Worm (Caenorhabditis elegans) whole organism, L4 larva: Measurements from ENCODE around the gene cav-1.

ENCODE experiments used
- D1046.2 ChIP-seq: fragments of 200-800 bp; sonication (Bioruptor generic); IDR thresholded peaks from 2 replicates; pipeline ENCODE4 v1.3.6; 2022; ENCODE audit warnings: missing genetic modification characterization, missing compliant biosample characterization
- T20F7.1 ChIP-seq: fragments of 200-800 bp; sonication (Bioruptor generic); optimal IDR thresholded peaks from 2 replicates; lab custom pipeline; 2018; ENCODE audit warnings: mild to moderate bottlenecking, missing genetic modification characterization, missing compliant biosample characterization
- T26A8.4 ChIP-seq: fragments of 200-800 bp; sonication (Bioruptor generic); IDR thresholded peaks from 2 replicates; pipeline ENCODE4 v1.3.6; 2022; ENCODE audit warnings: missing genetic modification characterization, missing compliant biosample characterization
- Y75B8A.6 ChIP-seq: fragments of 200-800 bp; sonication (Bioruptor generic); IDR thresholded peaks from 2 replicates; pipeline ENCODE4 v1.3.6; 2022; ENCODE audit warnings: missing genetic modification reagents, missing genetic modification characterization, missing compliant biosample characterization
- ZK337.2 ChIP-seq: fragments of 200-800 bp; sonication (Bioruptor generic); IDR thresholded peaks from 2 replicates; pipeline ENCODE4 v1.3.6; 2022; ENCODE audit warnings: missing genetic modification reagents, missing genetic modification characterization, missing compliant biosample characterization
- aha-1 ChIP-seq: fragments of 150-350 bp; peaks from one replicate; lab custom pipeline; 2014; ENCODE audit warnings: missing biosample characterization, missing genetic modification characterization
- aly-2 ChIP-seq: sonication (generic microtip); optimal IDR thresholded peaks from 2 replicates; lab custom pipeline; 2018; ENCODE audit warnings: missing biosample characterization, missing genetic modification characterization
- arid-1 ChIP-seq: fragments of 200-800 bp; sonication (Bioruptor generic); conservative IDR thresholded peaks from 2 replicates; pipeline ENCODE4 v1.3.6; 2022; ENCODE audit warnings: missing genetic modification reagents, missing genetic modification characterization, missing compliant biosample characterization
- ceh-20 ChIP-seq: fragments of 200-800 bp; sonication (Bioruptor generic); IDR thresholded peaks from 2 replicates; pipeline ENCODE4 v1.3.6; 2022; ENCODE audit warnings: missing genetic modification reagents, missing genetic modification characterization, missing compliant biosample characterization
- ceh-44 ChIP-seq: fragments of 200-800 bp; sonication (Bioruptor generic); IDR thresholded peaks from 2 replicates; pipeline ENCODE4 v1.3.6; 2022; ENCODE audit warnings: missing genetic modification reagents, missing genetic modification characterization, missing compliant biosample characterization
- ceh-82 ChIP-seq: sonication (generic microtip); optimal IDR thresholded peaks from 2 replicates; lab custom pipeline; 2017; ENCODE audit warnings: missing biosample characterization, missing genetic modification characterization
- daf-12 ChIP-seq: fragments of 150-350 bp; optimal IDR thresholded peaks from 2 replicates; lab custom pipeline; 2014; ENCODE audit warnings: missing biosample characterization, missing genetic modification reagents, missing genetic modification characterization
- daf-16 ChIP-seq, 3 experiments: sonication (generic microtip); optimal IDR thresholded peaks; 2 replicates each; lab custom pipeline; 2016 to 2017; ENCODE audit warnings: missing genetic modification characterization in 3 of 3, missing genetic modification reagents in 3 of 3, mild to moderate bottlenecking in 2 of 3, missing compliant biosample characterization in 2 of 3, missing biosample characterization in 1 of 3, moderate library complexity in 1 of 3
- dmd-6 ChIP-seq: fragments of 200-800 bp; sonication (Bioruptor generic); IDR thresholded peaks from 2 replicates; pipeline ENCODE4 v1.3.6; 2022; ENCODE audit warnings: missing genetic modification reagents, missing genetic modification characterization, missing compliant biosample characterization
- dpl-1 ChIP-seq: fragments of 150-350 bp; optimal IDR thresholded peaks from 2 replicates; lab custom pipeline; 2014; ENCODE audit warnings: missing biosample characterization, missing genetic modification reagents, missing genetic modification characterization
- dve-1 ChIP-seq: sonication (generic microtip); optimal IDR thresholded peaks from 2 replicates; lab custom pipeline; 2017; ENCODE audit warnings: antibody characterized with exemption, mild to moderate bottlenecking, missing genetic modification characterization, missing compliant biosample characterization; ENCODE audit not compliant: insufficient read depth
- egl-43 ChIP-seq: fragments of 200-800 bp; sonication (Bioruptor generic); IDR thresholded peaks from 2 replicates; pipeline ENCODE4 v1.3.6; 2022; ENCODE audit warnings: missing genetic modification reagents, missing genetic modification characterization, missing compliant biosample characterization
- fkh-10 ChIP-seq: fragments of 150-350 bp; optimal IDR thresholded peaks from 2 replicates; lab custom pipeline; 2014; ENCODE audit warnings: missing biosample characterization, missing genetic modification reagents, missing genetic modification characterization
- gei-8 ChIP-seq: fragments of 200-800 bp; sonication (Bioruptor generic); optimal IDR thresholded peaks from 2 replicates; lab custom pipeline; 2018; ENCODE audit warnings: mild to moderate bottlenecking, missing genetic modification characterization, missing compliant biosample characterization
- hlh-11 ChIP-seq: fragments of 200-800 bp; sonication (Bioruptor generic); optimal IDR thresholded peaks from 2 replicates; lab custom pipeline; 2018; ENCODE audit warnings: mild to moderate bottlenecking, missing genetic modification characterization, missing compliant biosample characterization
- hlh-30 ChIP-seq: sonication (generic microtip); optimal IDR thresholded peaks from 2 replicates; lab custom pipeline; 2017; ENCODE audit warnings: antibody characterized with exemption, mild to moderate bottlenecking, missing genetic modification characterization, missing compliant biosample characterization; ENCODE audit not compliant: insufficient read depth
- jun-1 ChIP-seq: fragments of 150-350 bp; optimal IDR thresholded peaks from 2 replicates; lab custom pipeline; 2014; ENCODE audit warnings: missing biosample characterization, missing genetic modification reagents, missing genetic modification characterization
- lsy-2 ChIP-seq, 2 experiments: fragments of 150-350 bp in 1 of 2; sonication (generic microtip) in 1 of 2; optimal IDR thresholded peaks; 2 replicates each; lab custom pipeline; 2014 to 2017; ENCODE audit warnings: missing biosample characterization in 2 of 2, missing genetic modification characterization in 2 of 2
- madf-9 ChIP-seq: fragments of 200-800 bp; sonication (Bioruptor generic); conservative IDR thresholded peaks from 2 replicates; pipeline ENCODE4 v1.3.6; 2022; ENCODE audit warnings: missing genetic modification reagents, missing genetic modification characterization, missing compliant biosample characterization
- mdl-1 ChIP-seq, 2 experiments: fragments of 150-350 bp in 1 of 2; sonication (generic microtip) in 1 of 2; optimal IDR thresholded peaks; 2 replicates each; lab custom pipeline; 2014 to 2017; ENCODE audit warnings: missing biosample characterization in 2 of 2, missing genetic modification characterization in 2 of 2
- mdt-29 ChIP-seq: fragments of 200-800 bp; sonication (Bioruptor generic); IDR thresholded peaks from 2 replicates; pipeline ENCODE4 v1.3.6; 2022; ENCODE audit warnings: missing genetic modification reagents, missing genetic modification characterization, missing compliant biosample characterization
- mes-2 ChIP-seq: sonication (generic microtip); optimal IDR thresholded peaks from 2 replicates; lab custom pipeline; 2016; ENCODE audit warnings: missing genotype, mild to moderate bottlenecking, missing genetic modification characterization, missing compliant biosample characterization; ENCODE audit not compliant: poor library complexity, severe bottlenecking
- mxl-2 ChIP-seq: fragments of 200-800 bp; sonication (Bioruptor generic); conservative IDR thresholded peaks from 2 replicates; pipeline ENCODE4 v1.3.6; 2022; ENCODE audit warnings: missing genetic modification reagents, missing genetic modification characterization, missing compliant biosample characterization
- mxl-3 ChIP-seq: fragments of 200-800 bp; sonication (Bioruptor generic); optimal IDR thresholded peaks from 2 replicates; lab custom pipeline; 2018; ENCODE audit warnings: mild to moderate bottlenecking, missing genetic modification characterization, missing compliant biosample characterization
- nhr-41 ChIP-seq: fragments of 200-800 bp; sonication (Bioruptor generic); IDR thresholded peaks from 2 replicates; pipeline ENCODE4 v1.3.6; 2022; ENCODE audit warnings: missing genetic modification reagents, missing genetic modification characterization, missing compliant biosample characterization
- nhr-42 ChIP-seq: fragments of 200-800 bp; sonication (Bioruptor generic); IDR thresholded peaks from 2 replicates; pipeline ENCODE4 v1.3.6; 2022; ENCODE audit warnings: missing genetic modification characterization, missing compliant biosample characterization
- nhr-48 ChIP-seq: sonication (generic microtip); optimal IDR thresholded peaks from 2 replicates; lab custom pipeline; 2016; ENCODE audit warnings: mild to moderate bottlenecking, missing genetic modification characterization, missing compliant biosample characterization
- nhr-6 ChIP-seq: fragments of 150-350 bp; optimal IDR thresholded peaks from 2 replicates; lab custom pipeline; 2014; ENCODE audit warnings: missing biosample characterization, missing genetic modification characterization
- nhr-77 ChIP-seq: fragments of 150-350 bp; optimal IDR thresholded peaks from 2 replicates; lab custom pipeline; 2014; ENCODE audit warnings: missing biosample characterization, missing genetic modification characterization
- pha-4 ChIP-seq, 2 experiments: fragments of 150-350 bp in 1 of 2; fragments of 200-800 bp in 1 of 2; sonication (Bioruptor generic) in 1 of 2; IDR thresholded peaks in 1 of 2; optimal IDR thresholded peaks in 1 of 2; 2 replicates each; pipeline versions ENCODE4 v1.3.6 to Lab custom; 2014 to 2022; ENCODE audit warnings: missing genetic modification characterization in 2 of 2, missing genetic modification reagents in 2 of 2, missing biosample characterization in 1 of 2, missing compliant biosample characterization in 1 of 2
- php-3 ChIP-seq: fragments of 200-800 bp; sonication (Bioruptor generic); IDR thresholded peaks from 2 replicates; pipeline ENCODE4 v1.3.6; 2022; ENCODE audit warnings: missing genetic modification reagents, missing genetic modification characterization, missing compliant biosample characterization
- saeg-2 ChIP-seq: fragments of 200-800 bp; sonication (Bioruptor generic); IDR thresholded peaks from 2 replicates; pipeline ENCODE4 v1.3.6; 2022; ENCODE audit warnings: missing genetic modification reagents, missing genetic modification characterization, missing compliant biosample characterization
- snpc-1.2 ChIP-seq: fragments of 200-800 bp; sonication (Bioruptor generic); IDR thresholded peaks from 2 replicates; pipeline ENCODE4 v1.3.6; 2022; ENCODE audit warnings: missing genetic modification reagents, missing genetic modification characterization, missing compliant biosample characterization
- spr-1 ChIP-seq: sonication (generic microtip); optimal IDR thresholded peaks from 2 replicates; lab custom pipeline; 2016; ENCODE audit warnings: mild to moderate bottlenecking, missing genetic modification characterization, missing compliant biosample characterization
- unc-62 ChIP-seq, 3 experiments: fragments of 150-350 bp in 1 of 3; sonication (generic microtip); optimal IDR thresholded peaks in 2 of 3; peaks in 1 of 3; 1 replicate in 1 of 3; 2 replicates in 2 of 3; lab custom pipeline; 2014 to 2017; ENCODE audit warnings: missing biosample characterization in 3 of 3, missing genetic modification characterization in 3 of 3, missing genetic modification reagents in 3 of 3, missing genotype in 1 of 3
- vab-7 ChIP-seq: fragments of 200-800 bp; sonication (Bioruptor generic); IDR thresholded peaks from 2 replicates; pipeline ENCODE4 v1.3.6; 2022; ENCODE audit warnings: missing genetic modification reagents, missing genetic modification characterization, missing compliant biosample characterization
- zfp-3 ChIP-seq: fragments of 200-800 bp; sonication (Bioruptor generic); conservative IDR thresholded peaks from 2 replicates; pipeline ENCODE4 v1.3.6; 2022; ENCODE audit warnings: missing genetic modification reagents, missing genetic modification characterization, missing compliant biosample characterization
- zip-2 ChIP-seq: fragments of 150-350 bp; optimal IDR thresholded peaks from 2 replicates; lab custom pipeline; 2014; ENCODE audit warnings: missing biosample characterization, missing genetic modification characterization
- ztf-7 ChIP-seq: fragments of 150-350 bp; optimal IDR thresholded peaks from 2 replicates; lab custom pipeline; 2014; ENCODE audit warnings: missing biosample characterization, missing genetic modification characterization

Gene cav-1

DNA sequence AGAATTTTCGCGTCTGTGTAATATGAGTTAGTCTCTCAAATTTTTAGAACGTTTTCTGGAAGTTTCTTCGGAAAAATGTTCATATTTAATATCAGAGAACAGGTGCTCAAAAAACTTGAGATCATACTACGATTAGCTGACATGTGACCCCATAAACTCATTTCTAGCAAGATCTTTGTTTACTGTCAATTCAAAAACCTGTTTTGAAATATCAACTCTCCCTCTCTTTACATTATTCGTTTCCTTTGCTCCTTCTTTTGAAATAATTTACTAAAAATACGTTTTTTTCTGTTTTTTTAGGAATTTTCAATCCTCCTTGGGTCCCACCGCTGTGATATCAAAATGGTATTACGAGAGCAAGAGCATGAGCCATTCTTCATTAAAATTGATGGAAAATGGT lies 26.8 kb downstream of the cav-1 start, which contains the start of gene fat-4 (continued):
- TF ChIP-seq ztf-7: no peak
- TF ChIP-seq, all 104 proteins: peak for 0

DNA sequence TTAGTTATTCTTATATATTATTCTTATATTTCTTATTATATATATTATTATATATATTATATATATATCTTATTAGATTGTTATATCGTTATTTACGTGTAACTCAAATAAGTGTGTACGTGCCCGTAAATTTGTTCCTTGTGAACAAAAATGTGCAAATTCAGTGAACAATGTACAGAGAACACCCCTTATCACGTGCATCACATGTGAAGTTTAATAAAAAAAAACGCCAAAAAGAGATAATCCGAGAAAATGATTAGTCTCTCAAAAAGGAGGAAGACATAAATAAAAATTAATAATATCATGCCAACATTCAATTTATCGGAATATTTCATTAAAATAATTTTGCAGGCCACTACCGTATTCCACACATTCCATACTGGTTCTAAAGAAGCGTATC lies 27.4 kb downstream of the cav-1 start:
- TF ChIP-seq lsy-2 (tag; optimal IDR thresholded peaks at IDR 0.05; lab: Kevin White, UChicago): peak in 1 of 2 experiments; percentile 4
- no peak for TF ChIP-seq snpc-1.2
- TF ChIP-seq dve-1 (tag; lab: Kevin White, UChicago): peak; percentile 41
- no peak for TF ChIP-seq nhr-77 (tag; lab: Kevin White, UChicago)
- no peak for TF ChIP-seq daf-12
- no peak for TF ChIP-seq mdl-1 (tag; optimal IDR thresholded peaks at IDR 0.05; lab: Kevin White, UChicago)
- TF ChIP-seq hlh-11 (tag; lab: Kevin White, UChicago): peak; percentile 55
- no peak for TF ChIP-seq php-3 (GFP tag; lab: Robert Waterston, UW)
- no peak for TF ChIP-seq fkh-10 (GFP tag; lab: Kevin White, UChicago)
- no peak for TF ChIP-seq daf-16 (GFP tag; optimal IDR thresholded peaks at IDR 0.05; lab: Kevin White, UChicago)
- peak; percentile 53 for TF ChIP-seq daf-16 (tag; optimal IDR thresholded peaks at IDR 0.05; lab: Kevin White, UChicago)
- TF ChIP-seq ceh-82 (tag; lab: Kevin White, UChicago): no peak
- TF ChIP-seq Y75B8A.6 (GFP tag; lab: Robert Waterston, UW): no peak
- TF ChIP-seq dmd-6: peak; percentile 24; the same call in 1 of the 2 replicates
- no peak for TF ChIP-seq vab-7
- no peak for TF ChIP-seq ceh-44 (GFP tag; lab: Robert Waterston, UW)
- no peak for TF ChIP-seq nhr-6 (tag; lab: Kevin White, UChicago)
- TF ChIP-seq aha-1 (tag; lab: Kevin White, UChicago): peak; percentile 84
- peak; percentile 93 for TF ChIP-seq mxl-2 (GFP tag; lab: Robert Waterston, UW)
- TF ChIP-seq mxl-3 (GFP tag; lab: Kevin White, UChicago): no peak
- TF ChIP-seq T20F7.1 (GFP tag; lab: Kevin White, UChicago): peak; percentile 28
- peak; percentile 42 for TF ChIP-seq hlh-30 (tag; lab: Kevin White, UChicago)
- TF ChIP-seq, all 104 proteins: peak for 9

ce11 chrIV:9801418-9801817 lies 29.1 kb downstream of the cav-1 start:
- TF ChIP-seq ztf-7 (no peak), php-3 (GFP tag; lab: Robert Waterston, UW) (peak; percentile 99), mes-2 (tag; lab: Kevin White, UChicago) (peak; percentile 26), jun-1 (tag; lab: Kevin White, UChicago) (no peak), nhr-48 (tag; lab: Kevin White, UChicago) (peak; percentile 78), gei-8 (GFP tag; lab: Kevin White, UChicago) (peak; percentile 41), nhr-6 (tag; lab: Kevin White, UChicago) (no peak), nhr-42 (GFP tag; lab: Robert Waterston, UW) (no peak), aly-2 (no peak), D1046.2 (GFP tag; lab: Robert Waterston, UW) (no peak), arid-1 (GFP tag; lab: Robert Waterston, UW) (no peak), spr-1 (tag; lab: Kevin White, UChicago) (no peak), zip-2 (no peak), dpl-1 (GFP tag; lab: Kevin White, UChicago) (no peak), fkh-10 (GFP tag; lab: Kevin White, UChicago) (no peak), mdt-29 (GFP tag; lab: Robert Waterston, UW) (peak; percentile 70), dve-1 (tag; lab: Kevin White, UChicago) (peak; percentile 93), hlh-11 (tag; lab: Kevin White, UChicago) (peak; percentile 96), ZK337.2 (GFP tag; lab: Robert Waterston, UW) (no peak), saeg-2 (GFP tag; lab: Robert Waterston, UW) (no peak), egl-43 (GFP tag; lab: Robert Waterston, UW) (no peak), T26A8.4 (no peak), daf-12 (no peak), unc-62 (GFP tag; optimal IDR thresholded peaks at IDR 0.05 in 1 of 2; lab: Kevin White, UChicago) (peak; percentile 18 to 66), unc-62 (tag; optimal IDR thresholded peaks at IDR 0.05; lab: Kevin White, UChicago) (no peak), pha-4 (GFP tag; IDR thresholded peaks at IDR 0.05; lab: Robert Waterston, UW) (peak; percentile 36; the same call in 1 of the 2 replicates), pha-4 (tag; optimal IDR thresholded peaks at IDR 0.05; lab: Kevin White, UChicago) (no peak), nhr-41 (GFP tag; lab: Robert Waterston, UW) (0 out of 2 replicates have a peak, but pooled peaks have one; percentile 24), mxl-3 (GFP tag; lab: Kevin White, UChicago) (peak; percentile 28), zfp-3 (GFP tag; lab: Robert Waterston, UW) (0 out of 2 replicates have a peak, but pooled peaks have one; percentile 33), ceh-20 (GFP tag; lab: Robert Waterston, UW) (peak; percentile 85), madf-9 (GFP tag; lab: Robert Waterston, UW) (no peak)
